Fruit fly (Drosophila melanogaster): ENCODE results near the gene Drsl2.

Drsl2 gene

DNA sequence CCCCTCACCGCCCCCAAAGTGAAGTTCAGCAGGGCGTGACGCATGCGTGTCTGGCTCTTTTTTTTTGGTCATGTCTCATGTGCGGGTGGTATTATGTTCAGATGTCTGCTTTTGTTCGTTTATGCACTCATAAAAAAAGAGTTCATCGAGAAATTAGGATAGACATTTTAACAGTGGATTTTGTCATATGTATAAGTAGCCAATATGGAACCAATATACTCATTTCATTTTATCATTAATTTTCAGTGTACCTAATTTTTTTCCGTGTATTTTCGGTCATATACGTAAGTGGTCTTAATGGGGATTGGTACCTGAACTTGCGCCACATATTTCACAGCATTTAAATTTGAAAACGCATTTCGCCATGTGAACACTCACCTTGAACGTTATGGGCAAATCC lies 13.8 kb upstream of the Drsl2 start:
- TF ChIP-seq Sox102F (GFP tag; optimal IDR thresholded peaks at IDR 0.05) (peak; percentile 69), eg (GFP tag; IDR thresholded peaks at IDR 0.05) (peak; percentile 79), dsx (GFP tag; optimal IDR thresholded peaks at IDR 0.05; ENCODE audit: poor library complexity, severe bottlenecking) (no peak), CG32006 (GFP tag; optimal IDR thresholded peaks at IDR 0.05) (peak; percentile 43), CG6792 (GFP tag; optimal IDR thresholded peaks at IDR 0.05) (peak; percentile 57), Blimp-1 (GFP tag; optimal IDR thresholded peaks at IDR 0.05) (peak; percentile 12), CG6276 (GFP tag; optimal IDR thresholded peaks at IDR 0.05) (peak; percentile 31), CG11762 (GFP tag; optimal IDR thresholded peaks at IDR 0.05; ENCODE audit: insufficient read depth) (peak; percentile 14), esn (GFP tag; optimal IDR thresholded peaks at IDR 0.05) (peak; percentile 71), CG7368 (GFP tag; optimal IDR thresholded peaks at IDR 0.05) (peak; percentile 42), CG1621 (tag; optimal IDR thresholded peaks at IDR 0.05) (no peak), ss (GFP tag; optimal IDR thresholded peaks at IDR 0.05) (no peak), Met (GFP tag; optimal IDR thresholded peaks at IDR 0.05) (peak; percentile 62), CG10669 (GFP tag; optimal IDR thresholded peaks at IDR 0.05) (no peak), CG3919 (GFP tag; optimal IDR thresholded peaks at IDR 0.05) (peak; percentile 64), Hr39 (GFP tag; optimal IDR thresholded peaks at IDR 0.05) (peak; percentile 59), Gug (GFP tag; IDR thresholded peaks at IDR 0.05) (no peak), OdsH (GFP tag; optimal IDR thresholded peaks at IDR 0.05) (peak; percentile 39), vri (GFP tag; optimal IDR thresholded peaks at IDR 0.05) (peak; percentile 32), CG11294 (GFP tag; IDR thresholded peaks at IDR 0.05) (no peak), Eip78C (GFP tag) (peak; percentile 69), achi (GFP tag; optimal IDR thresholded peaks at IDR 0.05) (peak; percentile 37), Hr4 (GFP tag; optimal IDR thresholded peaks at IDR 0.05) (peak; percentile 53), CG31627 (GFP tag; optimal IDR thresholded peaks at IDR 0.05) (peak; percentile 59), CG16779 (tag; optimal IDR thresholded peaks at IDR 0.05) (no peak), CG3032 (tag; optimal IDR thresholded peaks at IDR 0.05) (no peak), Ets96B (tag; optimal IDR thresholded peaks at IDR 0.05) (peak; percentile 28), CG34406 (GFP tag; optimal IDR thresholded peaks at IDR 0.05) (peak; percentile 47), Smox (GFP tag; optimal IDR thresholded peaks at IDR 0.05) (peak; percentile 50), CG15336 (GFP tag; IDR thresholded peaks at IDR 0.05) (peak; percentile 66), svp (GFP tag) (peak; percentile 84), net (GFP tag; optimal IDR thresholded peaks at IDR 0.05) (peak; percentile 34), fkh (GFP tag; optimal IDR thresholded peaks at IDR 0.05) (no peak), cyc (GFP tag; optimal IDR thresholded peaks at IDR 0.05) (peak; percentile 78), topi (GFP tag; optimal IDR thresholded peaks at IDR 0.05) (peak; percentile 77), dac (GFP tag; optimal IDR thresholded peaks at IDR 0.05) (no peak), fd59A (GFP tag; optimal IDR thresholded peaks at IDR 0.05) (no peak), Sox14 (GFP tag; optimal IDR thresholded peaks at IDR 0.05) (peak; percentile 13), acj6 (GFP tag; optimal IDR thresholded peaks at IDR 0.05) (peak; percentile 13), pdm3 (GFP tag; optimal IDR thresholded peaks at IDR 0.05) (peak; percentile 33), Ets21C (GFP tag; optimal IDR thresholded peaks at IDR 0.05) (peak; percentile 35), CG8319 (GFP tag; optimal IDR thresholded peaks at IDR 0.05) (no peak), CG9139 (GFP tag; optimal IDR thresholded peaks at IDR 0.05) (no peak), lz (GFP tag; optimal IDR thresholded peaks at IDR 0.05) (peak; percentile 67), CG8119 (GFP tag; IDR thresholded peaks at IDR 0.05) (peak; percentile 72), CG10631 (GFP tag; optimal IDR thresholded peaks at IDR 0.05) (peak; percentile 33), CG11902 (GFP tag; optimal IDR thresholded peaks at IDR 0.05) (peak; percentile 43)
